Fruit fly (Drosophila melanogaster) whole organism, embryonic: ENCODE results near the gene CG2528.

ENCODE experiments used
- Awh ChIP-seq: fragments of 200-800 bp; sonication (Bioruptor generic); IDR thresholded peaks from 2 replicates; pipeline ENCODE4, ENCODE4 v1.3.6; 2022; ENCODE audit warnings: missing biosample characterization, missing genetic modification characterization
- CG10147 ChIP-seq: fragments of 200-800 bp; sonication (Bioruptor generic); optimal IDR thresholded peaks from 2 replicates; lab custom pipeline; 2019; ENCODE audit warnings: missing biosample characterization, mild to moderate bottlenecking, missing genetic modification characterization, moderate library complexity
- CG10209 ChIP-seq: fragments of 200-800 bp; sonication (Bioruptor generic); optimal IDR thresholded peaks from 3 replicates; lab custom pipeline; 2017; ENCODE audit warnings: missing biosample characterization, mild to moderate bottlenecking, missing genetic modification characterization, missing genetic modification reagents
- CG11085 ChIP-seq: fragments of 200-800 bp; sonication (Bioruptor generic); IDR thresholded peaks from 2 replicates; pipeline ENCODE4 v1.3.6; 2022; ENCODE audit warnings: missing biosample characterization, missing genetic modification characterization
- CG13894 ChIP-seq: fragments of 200-800 bp; sonication (Bioruptor generic); optimal IDR thresholded peaks from 3 replicates; lab custom pipeline; 2018; ENCODE audit warnings: missing biosample characterization, mild to moderate bottlenecking, missing genetic modification characterization, moderate library complexity
- CG1529 ChIP-seq: fragments of 200-800 bp; sonication (Bioruptor generic); optimal IDR thresholded peaks from 3 replicates; lab custom pipeline; 2018; ENCODE audit warnings: missing biosample characterization, missing genetic modification characterization
- CG1602 ChIP-seq: fragments of 200-800 bp; sonication (Bioruptor generic); optimal IDR thresholded peaks from 3 replicates; lab custom pipeline; 2016; ENCODE audit warnings: missing biosample characterization, missing genetic modification characterization
- CG17186 ChIP-seq: fragments of 200-800 bp; sonication (Bioruptor generic); optimal IDR thresholded peaks from 3 replicates; lab custom pipeline; 2017; ENCODE audit warnings: missing biosample characterization, missing genetic modification reagents, missing genetic modification characterization
- CG17829 ChIP-seq: fragments of 200-800 bp; optimal IDR thresholded peaks from 2 replicates; lab custom pipeline; 2019; ENCODE audit warnings: missing biosample characterization, mild to moderate bottlenecking, missing genetic modification characterization, moderate library complexity
- CG2202 ChIP-seq: fragments of 200-800 bp; sonication (Bioruptor generic); optimal IDR thresholded peaks from 2 replicates; lab custom pipeline; 2018; ENCODE audit warnings: missing biosample characterization, mild to moderate bottlenecking, missing genetic modification characterization
- CG2889 ChIP-seq: fragments of 200-800 bp; sonication (Bioruptor generic); IDR thresholded peaks from 3 replicates; pipeline ENCODE4 v1.3.6; 2022; ENCODE audit warnings: missing biosample characterization, missing genetic modification characterization
- CG30431 ChIP-seq: fragments of 200-800 bp; sonication (Bioruptor generic); optimal IDR thresholded peaks from 2 replicates; lab custom pipeline; 2017; ENCODE audit warnings: missing biosample characterization, missing genetic modification characterization
- CG33557 ChIP-seq: fragments of 200-800 bp; sonication (Bioruptor generic); optimal IDR thresholded peaks from 2 replicates; lab custom pipeline; 2019; ENCODE audit warnings: missing biosample characterization, mild to moderate bottlenecking, missing genetic modification characterization, moderate library complexity
- CG3407 ChIP-seq: fragments of 200-800 bp; sonication (Bioruptor generic); optimal IDR thresholded peaks from 2 replicates; lab custom pipeline; 2018; ENCODE audit warnings: missing biosample characterization, mild to moderate bottlenecking, missing genetic modification characterization
- CG6654 ChIP-seq: fragments of 200-800 bp; sonication (Bioruptor generic); optimal IDR thresholded peaks from 2 replicates; lab custom pipeline; 2017; ENCODE audit warnings: missing biosample characterization, mild to moderate bottlenecking, missing genetic modification characterization
- CG6683 ChIP-seq: fragments of 200-800 bp; sonication (Bioruptor generic); optimal IDR thresholded peaks from 2 replicates; lab custom pipeline; 2017; ENCODE audit warnings: missing biosample characterization, mild to moderate bottlenecking, missing genetic modification characterization, missing genetic modification reagents
- CG8388 ChIP-seq: fragments of 200-800 bp; sonication (Bioruptor generic); optimal IDR thresholded peaks from 2 replicates; lab custom pipeline; 2019; ENCODE audit warnings: missing biosample characterization, mild to moderate bottlenecking, missing genetic modification characterization, moderate library complexity
- CG8478 ChIP-seq: fragments of >200 bp; optimal IDR thresholded peaks from 2 replicates; lab custom pipeline; 2018
- CG9437 ChIP-seq: fragments of 200-800 bp; sonication (Bioruptor generic); optimal IDR thresholded peaks from 2 replicates; lab custom pipeline; 2018; ENCODE audit warnings: missing biosample characterization, mild to moderate bottlenecking, missing genetic modification characterization
- CkIIα-i1 ChIP-seq: fragments of 200-800 bp; sonication (Bioruptor generic); IDR thresholded peaks from 2 replicates; pipeline ENCODE4 v1.3.6; 2022; ENCODE audit warnings: missing biosample characterization, missing genetic modification characterization
- Dek ChIP-seq: fragments of 200-800 bp; sonication (Bioruptor generic); optimal IDR thresholded peaks from 3 replicates; lab custom pipeline; 2019; ENCODE audit warnings: missing biosample characterization, mild to moderate bottlenecking, missing genetic modification characterization, moderate library complexity
- Dref ChIP-seq: fragments of 200-800 bp; sonication (Bioruptor generic); IDR thresholded peaks from 2 replicates; pipeline ENCODE4 v1.3.6; 2022; ENCODE audit warnings: missing biosample characterization, missing genetic modification characterization
- E2f2 ChIP-seq: fragments of 200-800 bp; sonication (Bioruptor generic); IDR thresholded peaks from 2 replicates; pipeline ENCODE4 v1.3.6; 2022; ENCODE audit warnings: missing biosample characterization, missing genetic modification characterization
- Gug ChIP-seq: fragments of 200-800 bp; sonication (Bioruptor generic); IDR thresholded peaks from 4 replicates; pipeline ENCODE4 v1.3.6; 2022; ENCODE audit warnings: missing biosample characterization, missing genetic modification characterization
- MTF-1 ChIP-seq: fragments of 200-800 bp; sonication (Bioruptor generic); optimal IDR thresholded peaks from 2 replicates; lab custom pipeline; 2018; ENCODE audit warnings: missing biosample characterization, mild to moderate bottlenecking, missing genetic modification characterization, borderline replicate concordance
- Mrtf ChIP-seq: fragments of 200-800 bp; sonication (Bioruptor generic); IDR thresholded peaks from 3 replicates; pipeline ENCODE4 v1.3.6; 2022; ENCODE audit warnings: missing biosample characterization, missing genetic modification characterization
- Myb ChIP-seq: fragments of 200-800 bp; sonication (Bioruptor generic); optimal IDR thresholded peaks from 2 replicates; lab custom pipeline; 2016; ENCODE audit warnings: missing biosample characterization, missing genetic modification characterization
- NfI ChIP-seq: fragments of 200-800 bp; sonication (Bioruptor generic); optimal IDR thresholded peaks from 3 replicates; lab custom pipeline; 2018; ENCODE audit warnings: missing biosample characterization, mild to moderate bottlenecking, missing genetic modification characterization, moderate library complexity
- Sin3A ChIP-seq: fragments of >200 bp; optimal IDR thresholded peaks from 2 replicates; lab custom pipeline; 2018
- Taf1 ChIP-seq: fragments of 200-800 bp; sonication (Bioruptor generic); IDR thresholded peaks from 2 replicates; pipeline ENCODE4 v1.3.6; 2022; ENCODE audit warnings: missing biosample characterization, missing genetic modification characterization
- ab ChIP-seq: fragments of 200-800 bp; sonication (Bioruptor generic); optimal IDR thresholded peaks from 2 replicates; lab custom pipeline; 2016; ENCODE audit warnings: missing biosample characterization, missing genetic modification characterization
- ac ChIP-seq: fragments of 200-800 bp; sonication (Bioruptor generic); optimal IDR thresholded peaks from 3 replicates; lab custom pipeline; 2017; ENCODE audit warnings: missing biosample characterization, mild to moderate bottlenecking, missing genetic modification characterization
- cas ChIP-seq: fragments of 200-800 bp; sonication (Bioruptor generic); IDR thresholded peaks from 2 replicates; pipeline ENCODE4 v1.3.6; 2022; ENCODE audit warnings: missing biosample characterization, missing genetic modification characterization
- caup ChIP-seq: fragments of 200-800 bp; sonication (Bioruptor generic); optimal IDR thresholded peaks from 3 replicates; lab custom pipeline; 2017; ENCODE audit warnings: missing biosample characterization, mild to moderate bottlenecking, missing genetic modification characterization, moderate library complexity; ENCODE audit not compliant: severe bottlenecking
- croc ChIP-seq: fragments of 200-800 bp; sonication (Bioruptor generic); conservative IDR thresholded peaks from 3 replicates; pipeline ENCODE4 v1.3.6; 2022; ENCODE audit warnings: missing biosample characterization, missing genetic modification characterization
- crol ChIP-seq: fragments of 200-800 bp; sonication (Bioruptor generic); IDR thresholded peaks from 2 replicates; pipeline ENCODE4 v1.3.6; 2022; ENCODE audit warnings: missing biosample characterization, missing genetic modification characterization
- dpn ChIP-seq, 2 experiments: fragments of 200-800 bp; sonication (Bioruptor generic); optimal IDR thresholded peaks; 3 replicates each; lab custom pipeline; 2016; ENCODE audit warnings: missing biosample characterization in 2 of 2, missing genetic modification characterization in 2 of 2
- emc ChIP-seq: fragments of 200-800 bp; sonication (Bioruptor generic); optimal IDR thresholded peaks from 2 replicates; lab custom pipeline; 2016; ENCODE audit warnings: missing biosample characterization, missing genetic modification characterization
- fru ChIP-seq: fragments of >200 bp; optimal IDR thresholded peaks from 2 replicates; lab custom pipeline; 2017
- grn ChIP-seq: fragments of 200-800 bp; sonication (Bioruptor generic); optimal IDR thresholded peaks from 3 replicates; lab custom pipeline; 2017; ENCODE audit warnings: missing biosample characterization, missing genetic modification characterization
- hb ChIP-seq: fragments of 200-800 bp; sonication (Bioruptor generic); IDR thresholded peaks from 3 replicates; pipeline ENCODE4 v1.3.6; 2022; ENCODE audit warnings: missing biosample characterization, missing genetic modification characterization; ENCODE audit not compliant: partially characterized antibody
- jing ChIP-seq: fragments of 200-800 bp; sonication (Bioruptor generic); optimal IDR thresholded peaks from 2 replicates; lab custom pipeline; 2018; ENCODE audit warnings: missing biosample characterization, mild to moderate bottlenecking, missing genetic modification characterization
- lov ChIP-seq, 2 experiments: fragments of 200-800 bp in 1 of 2; fragments of >200 bp in 1 of 2; sonication (Bioruptor generic) in 1 of 2; IDR thresholded peaks in 1 of 2; optimal IDR thresholded peaks in 1 of 2; 2 replicates in 1 of 2; 3 replicates in 1 of 2; pipeline versions ENCODE4 v1.3.6 to Lab custom; 2017 to 2022; ENCODE audit warnings: missing biosample characterization in 1 of 2, missing genetic modification characterization in 1 of 2
- mam ChIP-seq: fragments of 200-800 bp; sonication (Bioruptor generic); optimal IDR thresholded peaks from 3 replicates; lab custom pipeline; 2016; ENCODE audit warnings: missing biosample characterization, missing genetic modification characterization
- nom ChIP-seq: fragments of 200-800 bp; sonication (Bioruptor generic); optimal IDR thresholded peaks from 2 replicates; lab custom pipeline; 2017; ENCODE audit warnings: missing biosample characterization, missing genetic modification characterization, mild to moderate bottlenecking, moderate library complexity, missing genetic modification reagents
- oc ChIP-seq: fragments of 200-800 bp; sonication (Bioruptor generic); optimal IDR thresholded peaks from 2 replicates; lab custom pipeline; 2018; ENCODE audit warnings: missing biosample characterization, mild to moderate bottlenecking, missing genetic modification characterization, moderate library complexity
- psq ChIP-seq: fragments of 200-800 bp; sonication (Bioruptor generic); optimal IDR thresholded peaks from 2 replicates; lab custom pipeline; 2017; ENCODE audit warnings: missing biosample characterization, missing genetic modification characterization
- tio ChIP-seq: fragments of 200-800 bp; sonication (Bioruptor generic); optimal IDR thresholded peaks from 2 replicates; lab custom pipeline; 2017; ENCODE audit warnings: missing biosample characterization, missing genetic modification characterization, inconsistent platforms
- tna ChIP-seq: fragments of 200-800 bp; sonication (Bioruptor generic); IDR thresholded peaks from 2 replicates; pipeline ENCODE4 v1.3.6; 2022; ENCODE audit warnings: missing biosample characterization, missing genetic modification characterization; ENCODE audit not compliant: partially characterized antibody
- twi ChIP-seq: fragments of 200-800 bp; optimal IDR thresholded peaks from 2 replicates; lab custom pipeline; 2019; ENCODE audit warnings: missing biosample characterization, mild to moderate bottlenecking, missing genetic modification characterization, moderate library complexity
- z ChIP-seq: fragments of 200-800 bp; sonication (Bioruptor generic); IDR thresholded peaks from 3 replicates; pipeline ENCODE4 v1.3.6; 2022; ENCODE audit warnings: missing biosample characterization, missing genetic modification characterization
- zen ChIP-seq: fragments of 200-800 bp; sonication (Bioruptor generic); optimal IDR thresholded peaks from 3 replicates; lab custom pipeline; 2018; ENCODE audit warnings: missing biosample characterization, mild to moderate bottlenecking, missing genetic modification characterization, moderate library complexity

CG2528 gene

DNA sequence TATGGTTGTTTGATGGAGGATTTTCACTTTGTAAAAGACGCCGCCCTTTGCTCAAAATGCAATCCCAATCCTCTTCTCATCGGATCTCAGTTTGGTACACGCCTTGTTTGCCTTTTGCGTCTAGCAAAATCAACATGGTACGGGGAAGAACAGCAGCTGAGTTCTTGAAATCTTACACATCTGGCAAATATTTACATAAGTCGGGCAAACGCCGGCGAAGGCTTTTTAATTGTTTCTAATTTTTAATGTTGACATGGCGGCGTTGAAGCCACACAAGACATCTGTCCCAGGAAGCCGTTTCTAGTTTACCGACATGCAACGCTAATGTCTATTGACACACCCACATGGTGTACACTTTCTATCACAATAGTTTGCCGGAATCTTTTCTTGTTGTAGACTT lies 44.1 kb upstream of the CG2528 start (continued):
- no peak for TF ChIP-seq CG17829 (tag; lab: Kevin White, UChicago)
- TF ChIP-seq croc = no peak
- TF ChIP-seq CG8478 (lab: Kevin White, UChicago) = no peak
- peak; percentile 31 for TF ChIP-seq CG3407 (GFP tag; lab: Kevin White, UChicago)
- no peak for TF ChIP-seq lov (optimal IDR thresholded peaks at IDR 0.05; lab: Kevin White, UChicago)
- TF ChIP-seq lov (GFP tag; IDR thresholded peaks at IDR 0.05; lab: Robert Waterston, UW) = no peak
- no peak for TF ChIP-seq CG6683 (GFP tag; lab: Kevin White, UChicago)
- TF ChIP-seq Dref (GFP tag; lab: Robert Waterston, UW) = no peak
- TF ChIP-seq cas (GFP tag; lab: Robert Waterston, UW) = no peak
- no peak for TF ChIP-seq z (GFP tag; lab: Robert Waterston, UW)
- TF ChIP-seq CG8388 (GFP tag; lab: Kevin White, UChicago) = no peak
- no peak for TF ChIP-seq crol (GFP tag; lab: Robert Waterston, UW)
- no peak for TF ChIP-seq Awh
- TF ChIP-seq NfI (GFP tag; lab: Kevin White, UChicago) = no peak
- no peak for TF ChIP-seq emc (GFP tag; lab: Kevin White, UChicago)
- TF ChIP-seq CG9437 = no peak
- TF ChIP-seq oc (tag; lab: Kevin White, UChicago) = no peak
- peak; percentile 53 for TF ChIP-seq CG2202 (tag; lab: Kevin White, UChicago)
- TF ChIP-seq E2f2 (GFP tag; lab: Robert Waterston, UW) = no peak
- TF ChIP-seq dpn (GFP tag; optimal IDR thresholded peaks at IDR 0.05; lab: Kevin White, UChicago) = no peak
- no peak for TF ChIP-seq mam
- TF ChIP-seq Dek = no peak
- TF ChIP-seq Taf1 = no peak
- peak; percentile 4 for TF ChIP-seq CG1602
- TF ChIP-seq jing = no peak
- no peak for TF ChIP-seq Mrtf (GFP tag; lab: Robert Waterston, UW)
- TF ChIP-seq CG33557 (GFP tag; lab: Kevin White, UChicago) = peak; percentile 80
- TF ChIP-seq ac (GFP tag; lab: Kevin White, UChicago) = peak; percentile 73
- no peak for TF ChIP-seq caup (GFP tag; lab: Kevin White, UChicago)
- TF ChIP-seq tio (GFP tag; lab: Kevin White, UChicago) = peak; percentile 74
- no peak for TF ChIP-seq CG6654 (GFP tag; lab: Kevin White, UChicago)
- no peak for TF ChIP-seq nom (GFP tag; lab: Kevin White, UChicago)
- peak; percentile 37 for TF ChIP-seq zen (tag; lab: Kevin White, UChicago)
- no peak for TF ChIP-seq Sin3A
- peak; percentile 53 for TF ChIP-seq MTF-1 (GFP tag; lab: Kevin White, UChicago)
- no peak for TF ChIP-seq CG17186 (GFP tag; lab: Kevin White, UChicago)
- no peak for TF ChIP-seq tna
- no peak for TF ChIP-seq CG13894 (tag; lab: Kevin White, UChicago)
- TF ChIP-seq psq (GFP tag; lab: Kevin White, UChicago) = no peak
- TF ChIP-seq CG30431 (GFP tag; lab: Kevin White, UChicago) = no peak
- TF ChIP-seq hb (GFP tag; lab: Robert Waterston, UW) = no peak
- TF ChIP-seq Gug (GFP tag; lab: Robert Waterston, UW) = no peak
- no peak for TF ChIP-seq CG10147 (GFP tag; lab: Kevin White, UChicago)
- peak; percentile 13 for TF ChIP-seq CG1529 (GFP tag; lab: Kevin White, UChicago)
- no peak for TF ChIP-seq twi
- no peak for TF ChIP-seq CkIIα-i1 (GFP tag; lab: Robert Waterston, UW)
- TF ChIP-seq Myb (GFP tag; lab: Kevin White, UChicago) = no peak
- TF ChIP-seq fru (lab: Kevin White, UChicago) = no peak
- no peak for TF ChIP-seq ab (GFP tag; lab: Kevin White, UChicago)
- no peak for TF ChIP-seq CG11085 (GFP tag; lab: Robert Waterston, UW)
- TF ChIP-seq grn (GFP tag; lab: Kevin White, UChicago) = no peak
- TF ChIP-seq CG2889 (GFP tag; lab: Robert Waterston, UW) = no peak
- peak; percentile 28 for TF ChIP-seq CG10209
